Fruit fly (Drosophila melanogaster): ENCODE data around the gene nAChRalpha5.

dm6 chr2L:14010410-14010809 is 29.6 kb upstream of the nAChRalpha5 start:
- TF ChIP-seq CTCF (optimal IDR thresholded peaks at IDR 0.05) = no peak
- no peak for TF ChIP-seq CG8478 (optimal IDR thresholded peaks at IDR 0.05)

All from S2 (cell line).